Worm (Caenorhabditis elegans): Measurements from ENCODE around the gene cdh-3.

The cdh-3 gene

DNA sequence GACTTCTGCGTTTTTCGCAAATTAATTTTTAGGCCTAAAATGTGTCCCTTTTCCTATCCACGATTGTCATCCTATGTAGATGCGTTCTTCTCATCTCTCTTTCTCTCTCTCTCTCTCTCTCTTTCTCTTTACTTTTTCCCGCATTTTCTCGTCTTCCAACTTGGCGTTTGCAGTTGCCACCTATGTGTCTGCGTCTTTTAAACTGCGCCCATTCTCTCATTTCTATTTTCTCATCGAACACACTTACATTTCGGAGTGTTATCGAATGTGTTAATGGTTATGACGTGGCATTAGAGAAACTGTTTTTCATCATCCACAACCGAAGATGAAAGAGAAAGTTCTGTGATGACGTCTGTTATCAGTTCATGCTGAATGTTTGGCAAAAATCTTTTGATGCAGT is 25.8 kb downstream of the cdh-3 start (continued):
- TF ChIP-seq dpl-1 (GFP tag; optimal IDR thresholded peaks at IDR 0.05), result peak; percentile 17 to 30 (median 29)
- TF ChIP-seq unc-62 (GFP tag; optimal IDR thresholded peaks at IDR 0.05), result no peak
- TF ChIP-seq nhr-85 (tag), result peak; percentile 90
- TF ChIP-seq swsn-7 (tag; optimal IDR thresholded peaks at IDR 0.05), result peak; percentile 5
- TF ChIP-seq ceh-90 (tag; optimal IDR thresholded peaks at IDR 0.05), result no peak

DNA sequence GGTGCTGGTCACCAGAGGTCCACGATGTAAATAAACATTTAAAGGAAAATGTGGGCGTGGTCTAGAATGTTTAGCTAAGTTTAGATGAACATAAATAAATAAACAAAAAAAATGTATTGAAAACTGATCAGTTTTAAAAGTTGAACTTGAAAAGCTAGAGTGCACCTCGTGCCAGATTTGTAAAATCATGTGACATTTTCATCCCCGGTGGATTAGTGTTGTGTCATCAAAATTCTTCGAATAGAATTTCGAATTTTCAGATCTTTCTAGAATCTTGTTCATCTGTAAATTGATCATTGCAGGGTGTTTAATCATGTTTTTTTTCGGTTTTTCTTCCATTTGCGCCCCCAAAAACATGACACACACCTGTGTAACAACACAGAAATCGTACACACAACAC is 27.7 kb downstream of the cdh-3 start:
- TF ChIP-seq aha-1 (tag; optimal IDR thresholded peaks at IDR 0.05) (no peak), snu-23 (GFP tag; optimal IDR thresholded peaks at IDR 0.05) (peak; percentile 16), dsc-1 (tag; optimal IDR thresholded peaks at IDR 0.05) (peak; percentile 62), pax-3 (tag; optimal IDR thresholded peaks at IDR 0.05) (peak; percentile 29), nhr-71 (tag; optimal IDR thresholded peaks at IDR 0.05) (peak; percentile 42), fkh-8 (tag; optimal IDR thresholded peaks at IDR 0.05) (peak; percentile 68), skn-1 (tag; optimal IDR thresholded peaks at IDR 0.05) (no peak), nhr-47 (tag; optimal IDR thresholded peaks at IDR 0.05) (peak; percentile 41)

DNA sequence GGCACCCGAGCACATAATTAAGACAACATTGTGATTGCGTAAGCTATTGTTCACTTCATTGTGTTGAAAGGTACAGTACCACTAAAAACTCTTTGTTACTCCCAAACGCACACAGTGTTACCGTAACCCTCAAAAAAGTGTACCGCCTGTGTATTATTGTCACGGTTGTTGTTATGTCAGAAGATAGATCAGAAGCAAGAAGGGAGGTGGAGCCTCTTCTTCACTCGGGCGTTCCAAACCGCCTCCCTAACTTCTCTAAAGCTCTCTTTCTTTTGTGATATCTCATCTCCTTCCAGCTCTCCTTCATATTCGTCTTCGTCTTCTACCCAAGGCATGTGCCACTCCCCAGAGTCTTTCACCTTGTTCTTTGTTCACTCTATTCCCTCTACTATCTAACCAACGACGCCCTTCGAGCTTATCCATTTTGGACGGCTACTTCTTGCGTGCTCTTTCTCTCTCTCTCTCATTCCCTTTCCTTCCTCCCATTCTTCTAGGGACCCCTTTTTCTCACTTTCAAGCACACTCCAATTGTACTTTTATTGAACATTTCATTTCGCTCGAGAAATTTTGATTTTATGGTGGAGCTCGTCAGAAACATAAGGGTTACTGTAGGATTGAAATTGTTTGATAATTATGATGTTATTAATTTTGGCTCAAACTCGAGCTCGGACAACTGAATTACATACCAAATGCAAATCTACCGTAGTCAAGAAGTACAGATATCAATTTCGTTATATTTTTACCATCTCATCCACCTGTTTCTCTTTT is 28.6 kb downstream of the cdh-3 start:
- TF ChIP-seq ceh-82 (tag; optimal IDR thresholded peaks at IDR 0.05) (peak in 1 of 3 experiments; percentile 50), swsn-7 (tag; optimal IDR thresholded peaks at IDR 0.05) (no peak), Y116A8C.19 (tag; optimal IDR thresholded peaks at IDR 0.05; ENCODE audit: borderline replicate concordance) (no peak), mab-9 (GFP tag; IDR thresholded peaks at IDR 0.05) (no peak), elt-3 (tag; optimal IDR thresholded peaks at IDR 0.05) (no peak), sup-37 (GFP tag; optimal IDR thresholded peaks at IDR 0.05) (no peak), mef-2 (tag; optimal IDR thresholded peaks at IDR 0.05) (no peak), ztf-4 (tag; optimal IDR thresholded peaks at IDR 0.05) (peak; percentile 18), fkh-8 (tag; optimal IDR thresholded peaks at IDR 0.05) (peak; percentile 42), efl-1 (optimal IDR thresholded peaks at IDR 0.05) (no peak), efl-1 (GFP tag; optimal IDR thresholded peaks at IDR 0.05 in 1 of 2) (peak in 1 of 2 experiments; percentile 63), skn-1 (tag; optimal IDR thresholded peaks at IDR 0.05) (no peak), alr-1 (tag; optimal IDR thresholded peaks at IDR 0.05; ENCODE audit: borderline replicate concordance) (peak; percentile 9), fkh-10 (GFP tag; optimal IDR thresholded peaks at IDR 0.05) (peak; percentile 68), ceh-8 (GFP tag; optimal IDR thresholded peaks at IDR 0.05) (peak; percentile 17), dsc-1 (tag; optimal IDR thresholded peaks at IDR 0.05) (no peak), nhr-71 (tag; optimal IDR thresholded peaks at IDR 0.05) (peak; percentile 9), ets-5 (GFP tag; IDR thresholded peaks at IDR 0.05) (no peak), ceh-88 (GFP tag; IDR thresholded peaks at IDR 0.05) (no peak), ama-1 (optimal IDR thresholded peaks at IDR 0.05) (peak; percentile 49), nhr-84 (tag; optimal IDR thresholded peaks at IDR 0.05) (no peak), unc-62 (GFP tag; optimal IDR thresholded peaks at IDR 0.05) (no peak), isw-1 (GFP tag; IDR thresholded peaks at IDR 0.05) (no peak), ceh-90 (tag; optimal IDR thresholded peaks at IDR 0.05) (no peak), lin-14 (GFP tag; optimal IDR thresholded peaks at IDR 0.05) (peak; percentile 71), lin-13 (GFP tag; optimal IDR thresholded peaks at IDR 0.05) (no peak), lsy-2 (tag; optimal IDR thresholded peaks at IDR 0.05) (peak in 1 of 2 experiments; percentile 7)

DNA sequence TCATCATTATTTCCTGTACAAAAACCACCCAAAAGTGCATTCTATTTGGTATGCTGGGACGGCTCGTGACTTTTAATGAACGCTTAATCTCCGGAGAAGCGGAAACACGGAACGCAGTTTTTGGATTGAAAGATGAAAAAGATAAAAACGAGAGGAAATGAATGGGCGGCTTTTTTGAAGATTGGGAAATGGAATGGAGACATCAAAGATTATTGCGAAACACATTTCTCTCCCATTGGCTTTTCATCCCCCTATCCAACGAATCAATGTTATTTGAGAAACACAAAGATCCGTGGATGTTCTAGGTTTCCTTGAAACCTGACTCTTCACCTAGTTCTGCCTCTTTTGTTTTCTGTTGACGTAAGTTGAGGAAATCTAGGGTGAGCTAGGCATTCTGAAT is 29.8 kb downstream of the cdh-3 start:
- TF ChIP-seq ceh-82 (tag; optimal IDR thresholded peaks at IDR 0.05) (peak in 1 of 3 experiments; percentile 3), nhr-19 (GFP tag; conservative IDR thresholded peaks at IDR 0.05) (no peak), lsy-2 (tag; optimal IDR thresholded peaks at IDR 0.05) (peak in 1 of 2 experiments; percentile 12), snpc-4 (tag; optimal IDR thresholded peaks at IDR 0.05) (no peak), xbp-1 (tag; optimal IDR thresholded peaks at IDR 0.05) (no peak), ets-5 (GFP tag; IDR thresholded peaks at IDR 0.05) (no peak), blmp-1 (tag; optimal IDR thresholded peaks at IDR 0.05) (peak; percentile 23), nhr-71 (tag; optimal IDR thresholded peaks at IDR 0.05) (peak; percentile 19), dsc-1 (tag; optimal IDR thresholded peaks at IDR 0.05) (no peak), ama-1 (optimal IDR thresholded peaks at IDR 0.05) (no peak), lin-14 (GFP tag; optimal IDR thresholded peaks at IDR 0.05) (peak; percentile 65), snu-23 (GFP tag; optimal IDR thresholded peaks at IDR 0.05) (no peak), nhr-76 (tag; optimal IDR thresholded peaks at IDR 0.05) (no peak), pag-3 (tag; optimal IDR thresholded peaks at IDR 0.05; ENCODE audit: borderline replicate concordance, insufficient read depth) (no peak), skn-1 (tag; optimal IDR thresholded peaks at IDR 0.05) (no peak), sptf-1 (tag; optimal IDR thresholded peaks at IDR 0.05) (no peak), fkh-10 (GFP tag; optimal IDR thresholded peaks at IDR 0.05) (peak; percentile 26), swsn-7 (tag; optimal IDR thresholded peaks at IDR 0.05) (no peak), zip-4 (GFP tag; optimal IDR thresholded peaks at IDR 0.05) (peak; percentile 29), efl-1 (optimal IDR thresholded peaks at IDR 0.05) (peak in 1 of 2 experiments; percentile 1), efl-1 (GFP tag; optimal IDR thresholded peaks at IDR 0.05 in 1 of 2) (no peak)

Data from whole organism, L1 larva.